Worm (Caenorhabditis elegans) whole organism, L1 larva: ENCODE results near the gene skr-18.
A peak's percentile ranks its signal among the peaks of the same experiment; 100 is the strongest.

Source experiments
- C04F5.9 ChIP-seq: sonication (generic microtip); optimal IDR thresholded peaks from 2 replicates; lab custom pipeline; 2016; ENCODE audit warnings: missing genetic modification characterization, missing compliant biosample characterization
- C16A3.4 ChIP-seq: fragments of 150-350 bp; optimal IDR thresholded peaks from 2 replicates; lab custom pipeline; 2014; ENCODE audit warnings: missing biosample characterization, missing genetic modification characterization
- C34B4.2 ChIP-seq: sonication (generic microtip); optimal IDR thresholded peaks from 2 replicates; lab custom pipeline; 2017; ENCODE audit warnings: mild to moderate bottlenecking, missing genetic modification characterization, missing compliant biosample characterization
- Y116A8C.19 ChIP-seq: sonication (generic microtip); optimal IDR thresholded peaks from 2 replicates; lab custom pipeline; 2016; ENCODE audit warnings: missing compliant biosample characterization, missing genetic modification characterization, borderline replicate concordance
- alr-1 ChIP-seq: fragments of 200-800 bp; sonication (Bioruptor generic); optimal IDR thresholded peaks from 2 replicates; lab custom pipeline; 2018; ENCODE audit warnings: borderline replicate concordance, mild to moderate bottlenecking, missing genetic modification characterization, missing compliant biosample characterization
- aly-2 ChIP-seq: fragments of 150-350 bp; optimal IDR thresholded peaks from 2 replicates; lab custom pipeline; 2014; ENCODE audit warnings: missing biosample characterization, missing genetic modification characterization
- ama-1 ChIP-seq: fragments of 150-350 bp; optimal IDR thresholded peaks from 2 replicates; lab custom pipeline; 2014
- blmp-1 ChIP-seq: fragments of 150-350 bp; optimal IDR thresholded peaks from 2 replicates; lab custom pipeline; 2014; ENCODE audit warnings: missing biosample characterization, missing genetic modification characterization
- ceh-8 ChIP-seq: fragments of 200-800 bp; sonication (Bioruptor generic); optimal IDR thresholded peaks from 2 replicates; lab custom pipeline; 2018; ENCODE audit warnings: mild to moderate bottlenecking, missing genetic modification characterization, moderate library complexity, missing compliant biosample characterization
- ceh-88 ChIP-seq: fragments of 200-800 bp; sonication (Bioruptor generic); IDR thresholded peaks from 2 replicates; pipeline ENCODE4 v1.3.6; 2022; ENCODE audit warnings: missing genetic modification characterization, missing compliant biosample characterization
- ces-1 ChIP-seq: fragments of 150-350 bp; optimal IDR thresholded peaks from 2 replicates; lab custom pipeline; 2014; ENCODE audit warnings: missing biosample characterization, missing genetic modification reagents, missing genetic modification characterization
- dpl-1 ChIP-seq, 3 experiments: fragments of 150-350 bp in 2 of 3; sonication (generic microtip) in 1 of 3; optimal IDR thresholded peaks; 2 replicates each; lab custom pipeline; 2014 to 2017; ENCODE audit warnings: missing biosample characterization in 3 of 3, missing genetic modification characterization in 3 of 3, missing genetic modification reagents in 3 of 3
- efl-1 ChIP-seq, 4 experiments: fragments of 150-350 bp; optimal IDR thresholded peaks in 3 of 4; peaks in 1 of 4; 1 replicate in 1 of 4; 2 replicates in 3 of 4; lab custom pipeline; 2014; ENCODE audit warnings: missing biosample characterization in 2 of 4, missing genetic modification characterization in 2 of 4, missing genetic modification reagents in 2 of 4
- efl-3 ChIP-seq: fragments of 200-800 bp; sonication (Bioruptor generic); optimal IDR thresholded peaks from 2 replicates; lab custom pipeline; 2018; ENCODE audit warnings: mild to moderate bottlenecking, missing genetic modification characterization, missing compliant biosample characterization
- egl-13 ChIP-seq: sonication (generic microtip); optimal IDR thresholded peaks from 2 replicates; lab custom pipeline; 2016; ENCODE audit warnings: missing genotype, missing genetic modification reagents, missing genetic modification characterization, missing compliant biosample characterization
- elt-3 ChIP-seq, 6 experiments: fragments of 150-350 bp in 1 of 6; sonication (generic microtip); optimal IDR thresholded peaks; 2 replicates each; lab custom pipeline; 2017 to 2018; ENCODE audit warnings: missing biosample characterization in 6 of 6, missing genetic modification characterization in 6 of 6, inconsistent platforms in 1 of 6
- ets-5 ChIP-seq: fragments of 200-800 bp; sonication (Bioruptor generic); IDR thresholded peaks from 2 replicates; pipeline ENCODE4 v1.3.6; 2022; ENCODE audit warnings: missing genetic modification characterization, missing compliant biosample characterization
- fkh-10 ChIP-seq: sonication (generic microtip); optimal IDR thresholded peaks from 2 replicates; lab custom pipeline; 2017; ENCODE audit warnings: missing biosample characterization, missing genetic modification reagents, missing genetic modification characterization
- fos-1 ChIP-seq: fragments of 150-350 bp; optimal IDR thresholded peaks from 2 replicates; lab custom pipeline; 2014; ENCODE audit warnings: missing biosample characterization, missing genetic modification characterization
- grh-1 ChIP-seq: fragments of 200-800 bp; sonication (Bioruptor generic); IDR thresholded peaks from 2 replicates; pipeline ENCODE4 v1.3.6; 2022; ENCODE audit warnings: missing genetic modification reagents, missing genetic modification characterization, missing compliant biosample characterization
- irx-1 ChIP-seq: sonication (generic microtip); optimal IDR thresholded peaks from 2 replicates; lab custom pipeline; 2016; ENCODE audit warnings: missing genetic modification characterization, missing compliant biosample characterization
- lin-15B ChIP-seq: fragments of 150-350 bp; sonication (generic microtip); optimal IDR thresholded peaks from 3 replicates; lab custom pipeline; 2014; ENCODE audit warnings: missing biosample characterization, missing genetic modification characterization
- lin-35 ChIP-seq, 2 experiments: fragments of 150-350 bp; optimal IDR thresholded peaks; 2 replicates each; lab custom pipeline; 2014; ENCODE audit warnings: missing biosample characterization in 2 of 2, missing genetic modification characterization in 2 of 2, missing genetic modification reagents in 2 of 2
- lir-3 ChIP-seq: sonication (generic microtip); optimal IDR thresholded peaks from 2 replicates; lab custom pipeline; 2016; ENCODE audit warnings: mild to moderate bottlenecking, missing genetic modification characterization, moderate library complexity, missing compliant biosample characterization; ENCODE audit not compliant: poor library complexity
- lsy-2 ChIP-seq, 2 experiments: fragments of 150-350 bp; optimal IDR thresholded peaks; 2 replicates each; lab custom pipeline; 2014; ENCODE audit warnings: missing biosample characterization in 2 of 2, missing genetic modification characterization in 2 of 2
- mab-9 ChIP-seq: fragments of 200-800 bp; sonication (Bioruptor generic); IDR thresholded peaks from 2 replicates; pipeline ENCODE4 v1.3.6; 2022; ENCODE audit warnings: missing genetic modification reagents, missing genetic modification characterization, missing compliant biosample characterization
- mef-2 ChIP-seq: fragments of 150-350 bp; optimal IDR thresholded peaks from 2 replicates; lab custom pipeline; 2014; ENCODE audit warnings: missing biosample characterization, missing genetic modification characterization
- nhr-19 ChIP-seq: fragments of 200-800 bp; sonication (Bioruptor generic); conservative IDR thresholded peaks from 2 replicates; pipeline ENCODE4 v1.3.6; 2022; ENCODE audit warnings: missing genetic modification characterization, missing compliant biosample characterization
- nhr-28 ChIP-seq: fragments of 150-350 bp; optimal IDR thresholded peaks from 2 replicates; lab custom pipeline; 2014; ENCODE audit warnings: missing biosample characterization, missing genetic modification characterization
- nhr-47 ChIP-seq: sonication (generic microtip); optimal IDR thresholded peaks from 2 replicates; lab custom pipeline; 2016; ENCODE audit warnings: mild to moderate bottlenecking, missing genetic modification characterization, moderate library complexity, missing compliant biosample characterization
- nhr-71 ChIP-seq: sonication (generic microtip); optimal IDR thresholded peaks from 2 replicates; lab custom pipeline; 2016; ENCODE audit warnings: mild to moderate bottlenecking, missing genetic modification characterization, moderate library complexity, missing compliant biosample characterization
- nhr-76 ChIP-seq: sonication (generic microtip); optimal IDR thresholded peaks from 2 replicates; lab custom pipeline; 2017; ENCODE audit warnings: missing biosample characterization, missing genetic modification characterization
- nhr-77 ChIP-seq: fragments of 150-350 bp; optimal IDR thresholded peaks from 2 replicates; lab custom pipeline; 2014; ENCODE audit warnings: missing biosample characterization, missing genetic modification characterization
- nhr-84 ChIP-seq: sonication (generic microtip); optimal IDR thresholded peaks from 2 replicates; lab custom pipeline; 2017; ENCODE audit warnings: missing biosample characterization, missing genetic modification characterization
- nhr-85 ChIP-seq: sonication (generic microtip); peaks from one replicate; lab custom pipeline; 2016; ENCODE audit warnings: missing genetic modification characterization, inconsistent platforms, missing compliant biosample characterization
- nhr-90 ChIP-seq: sonication (generic microtip); optimal IDR thresholded peaks from 2 replicates; lab custom pipeline; 2016; ENCODE audit warnings: mild to moderate bottlenecking, missing genetic modification characterization, missing compliant biosample characterization; ENCODE audit not compliant: poor library complexity
- pax-3 ChIP-seq: fragments of 200-800 bp; sonication (Bioruptor generic); optimal IDR thresholded peaks from 2 replicates; lab custom pipeline; 2018; ENCODE audit warnings: mild to moderate bottlenecking, missing genetic modification characterization, moderate library complexity, missing compliant biosample characterization
- rnt-1 ChIP-seq: sonication (generic microtip); optimal IDR thresholded peaks from 2 replicates; lab custom pipeline; 2016; ENCODE audit warnings: mild to moderate bottlenecking, missing genetic modification characterization, moderate library complexity, missing compliant biosample characterization
- skn-1 ChIP-seq: fragments of 150-350 bp; optimal IDR thresholded peaks from 2 replicates; lab custom pipeline; 2014; ENCODE audit warnings: missing biosample characterization, missing genetic modification characterization
- sox-4 ChIP-seq: sonication (generic microtip); optimal IDR thresholded peaks from 2 replicates; lab custom pipeline; 2016; ENCODE audit warnings: missing genetic modification characterization, missing compliant biosample characterization
- sptf-1 ChIP-seq: fragments of 150-350 bp; optimal IDR thresholded peaks from 2 replicates; lab custom pipeline; 2014; ENCODE audit warnings: missing biosample characterization, missing genetic modification characterization
- sup-37 ChIP-seq: fragments of 200-800 bp; sonication (Bioruptor generic); optimal IDR thresholded peaks from 2 replicates; lab custom pipeline; 2018; ENCODE audit warnings: mild to moderate bottlenecking, missing genetic modification characterization, missing compliant biosample characterization
- tlp-1 ChIP-seq: fragments of 150-350 bp; optimal IDR thresholded peaks from 2 replicates; lab custom pipeline; 2014; ENCODE audit warnings: missing biosample characterization, missing genetic modification characterization
- vab-15 ChIP-seq: sonication (generic microtip); optimal IDR thresholded peaks from 2 replicates; lab custom pipeline; 2017; ENCODE audit warnings: missing genotype, mild to moderate bottlenecking, missing genetic modification characterization, missing compliant biosample characterization
- xbp-1 ChIP-seq: sonication (generic microtip); optimal IDR thresholded peaks from 2 replicates; lab custom pipeline; 2016; ENCODE audit warnings: missing genetic modification characterization, missing compliant biosample characterization
- zip-4 ChIP-seq: fragments of 200-800 bp; sonication (Bioruptor generic); optimal IDR thresholded peaks from 2 replicates; lab custom pipeline; 2018; ENCODE audit warnings: mild to moderate bottlenecking, missing genetic modification characterization, moderate library complexity, missing compliant biosample characterization
- ztf-11 ChIP-seq, 2 experiments: sonication (generic microtip); optimal IDR thresholded peaks; 2 replicates each; lab custom pipeline; 2016 to 2017; ENCODE audit warnings: missing genetic modification characterization in 2 of 2, missing biosample characterization in 1 of 2, missing compliant biosample characterization in 1 of 2
- ztf-4 ChIP-seq: fragments of 150-350 bp; optimal IDR thresholded peaks from 2 replicates; lab custom pipeline; 2014; ENCODE audit warnings: missing biosample characterization, missing genetic modification characterization

The skr-18 gene

DNA sequence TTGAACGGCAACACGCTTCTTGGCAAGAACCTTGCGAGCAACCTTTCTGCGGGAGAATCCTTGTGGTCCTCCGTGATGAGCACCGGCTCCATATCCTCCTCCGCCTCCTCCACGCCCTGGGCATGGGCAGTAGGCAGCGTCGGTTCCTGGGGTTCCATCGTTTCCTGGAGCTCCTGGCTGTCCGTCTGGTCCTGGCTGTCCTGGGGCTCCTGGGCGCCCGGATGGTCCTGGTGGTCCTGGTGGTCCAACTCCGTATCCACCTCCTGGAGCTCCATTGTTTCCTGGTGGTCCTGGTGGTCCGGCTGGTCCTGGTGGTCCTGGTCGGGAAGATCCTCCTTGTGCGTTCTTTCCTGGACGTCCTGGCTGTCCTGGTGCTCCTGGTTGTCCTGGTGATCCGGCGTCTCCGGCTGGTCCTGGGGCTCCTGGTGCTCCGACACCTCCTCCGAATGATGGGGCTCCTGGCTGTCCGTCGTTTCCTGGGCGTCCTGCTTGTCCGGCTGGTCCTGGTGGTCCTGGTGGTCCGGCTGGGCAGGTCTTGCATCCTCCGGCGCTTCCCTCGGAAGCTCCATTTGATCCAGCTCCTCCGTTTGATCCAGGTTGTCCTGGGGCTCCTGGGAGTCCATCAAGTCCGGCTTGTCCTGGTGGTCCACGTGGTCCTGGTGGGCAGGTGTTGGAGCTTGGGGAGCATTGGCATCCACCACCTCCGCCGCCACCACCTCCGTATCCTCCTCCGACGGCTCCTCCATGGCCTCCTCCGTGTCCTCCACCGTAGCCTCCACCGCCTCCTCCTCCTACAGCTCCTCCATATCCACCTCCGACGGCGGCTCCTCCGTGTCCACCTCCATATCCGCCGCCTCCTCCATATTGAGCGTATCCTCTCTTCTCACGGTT lies 32.5 kb downstream of the skr-18 start:
- TF ChIP-seq nhr-47 (no peak), efl-1 (optimal IDR thresholded peaks at IDR 0.05; lab: Kevin White, UChicago) (no peak), efl-1 (GFP tag; optimal IDR thresholded peaks at IDR 0.05 in 1 of 2; lab: Kevin White, UChicago) (peak in 1 of 2 experiments; percentile 83)

DNA sequence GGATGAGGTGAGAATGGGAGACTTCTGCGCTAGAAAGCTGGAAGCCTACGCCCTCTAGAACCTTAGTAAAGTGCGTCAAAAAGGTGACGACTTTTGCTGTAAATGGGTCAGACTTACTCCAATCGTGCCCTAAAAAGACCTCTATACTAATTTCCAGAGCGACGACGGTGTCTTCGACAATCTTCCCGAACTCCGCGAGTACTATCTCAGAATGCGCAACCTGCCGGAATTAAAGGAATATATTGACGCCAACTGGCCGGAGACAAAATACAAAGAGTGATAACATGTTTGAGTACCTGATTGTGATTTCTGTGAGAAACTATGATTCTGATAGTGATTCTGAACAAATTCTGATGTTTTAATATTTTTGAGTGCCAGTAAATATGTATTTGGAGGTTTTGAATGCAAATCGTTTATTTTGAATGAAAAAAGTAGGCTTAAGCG lies 33.2 kb downstream of the skr-18 start:
- TF ChIP-seq aly-2 (tag; lab: Kevin White, UChicago): peak; percentile 63
- TF ChIP-seq nhr-84 (tag; lab: Kevin White, UChicago): no peak
- TF ChIP-seq ceh-8 (GFP tag; lab: Kevin White, UChicago): no peak
- no peak for TF ChIP-seq ets-5 (GFP tag; lab: Robert Waterston, UW)
- TF ChIP-seq dpl-1 (GFP tag; optimal IDR thresholded peaks at IDR 0.05; lab: Kevin White, UChicago): no peak
- TF ChIP-seq ztf-4 (tag; lab: Kevin White, UChicago): no peak
- no peak for TF ChIP-seq ceh-88 (GFP tag; lab: Robert Waterston, UW)
- no peak for TF ChIP-seq tlp-1
- TF ChIP-seq pax-3 (tag; lab: Kevin White, UChicago): no peak
- no peak for TF ChIP-seq zip-4 (GFP tag; lab: Kevin White, UChicago)
- peak; percentile 13 for TF ChIP-seq fos-1
- no peak for TF ChIP-seq Y116A8C.19 (tag; lab: Kevin White, UChicago)
- peak; percentile 28 for TF ChIP-seq xbp-1 (tag; lab: Kevin White, UChicago)
- TF ChIP-seq mef-2 (tag; lab: Kevin White, UChicago): no peak
- TF ChIP-seq mab-9: no peak
- TF ChIP-seq efl-1 (optimal IDR thresholded peaks at IDR 0.05; lab: Kevin White, UChicago): peak; percentile 11 to 32
- TF ChIP-seq efl-1 (GFP tag; optimal IDR thresholded peaks at IDR 0.05 in 1 of 2; lab: Kevin White, UChicago): no peak
- TF ChIP-seq alr-1 (tag; lab: Kevin White, UChicago): no peak
- TF ChIP-seq rnt-1 (tag; lab: Kevin White, UChicago): peak; percentile 5
- TF ChIP-seq sptf-1 (tag; lab: Kevin White, UChicago): no peak
- TF ChIP-seq C04F5.9 (tag; lab: Kevin White, UChicago): no peak
- no peak for TF ChIP-seq nhr-77 (tag; lab: Kevin White, UChicago)
- no peak for TF ChIP-seq nhr-76 (tag; lab: Kevin White, UChicago)
- TF ChIP-seq lin-15B: no peak
- peak; percentile 36 for TF ChIP-seq nhr-90 (tag; lab: Kevin White, UChicago)
- TF ChIP-seq elt-3 (tag; optimal IDR thresholded peaks at IDR 0.05; lab: Kevin White, UChicago): peak in 2 of 6 experiments; percentile 28 to 31
- TF ChIP-seq fkh-10 (GFP tag; lab: Kevin White, UChicago): no peak
- TF ChIP-seq nhr-71 (tag; lab: Kevin White, UChicago): peak; percentile 69
- no peak for TF ChIP-seq ztf-11 (tag; optimal IDR thresholded peaks at IDR 0.05; lab: Kevin White, UChicago)
- no peak for TF ChIP-seq irx-1 (tag; lab: Kevin White, UChicago)
- no peak for TF ChIP-seq egl-13 (tag; lab: Kevin White, UChicago)
- TF ChIP-seq C34B4.2: no peak
- peak; percentile 88 for TF ChIP-seq nhr-85
- no peak for TF ChIP-seq efl-3 (GFP tag; lab: Kevin White, UChicago)
- TF ChIP-seq ces-1 (GFP tag; lab: Kevin White, UChicago): no peak
- TF ChIP-seq sox-4 (tag; lab: Kevin White, UChicago): no peak
- TF ChIP-seq grh-1: peak; percentile 53; the same call in 1 of the 2 replicates
- no peak for TF ChIP-seq sup-37 (GFP tag; lab: Kevin White, UChicago)
- TF ChIP-seq lin-35 (GFP tag; optimal IDR thresholded peaks at IDR 0.05; lab: Kevin White, UChicago): no peak
- peak; percentile 35; the same call in 1 of the 2 replicates for TF ChIP-seq nhr-19
- no peak for TF ChIP-seq nhr-28 (tag; lab: Kevin White, UChicago)
- no peak for TF ChIP-seq vab-15
- TF ChIP-seq lsy-2 (tag; optimal IDR thresholded peaks at IDR 0.05; lab: Kevin White, UChicago): peak; percentile 23 to 31
- peak; percentile 33 for TF ChIP-seq nhr-47
- TF ChIP-seq blmp-1: no peak
- TF ChIP-seq skn-1 (tag; lab: Kevin White, UChicago): no peak
- peak; percentile 14 for TF ChIP-seq C16A3.4 (tag; lab: Kevin White, UChicago)
- peak; percentile 12 for TF ChIP-seq ama-1 (lab: Kevin White, UChicago)
- no peak for TF ChIP-seq lir-3 (tag; lab: Kevin White, UChicago)
